Worm (Caenorhabditis elegans) whole organism, L4/young adult: ENCODE measurements around the gene C17B7.3.

Experiments used
- W03F9.2 ChIP-seq: fragments of 150-350 bp; optimal IDR thresholded peaks from 2 replicates; lab custom pipeline; 2014; ENCODE audit warnings: missing biosample characterization, missing genetic modification characterization
- dao-5 ChIP-seq: sonication (generic microtip); optimal IDR thresholded peaks from 2 replicates; lab custom pipeline; 2016; ENCODE audit warnings: missing genotype, missing genetic modification characterization, moderate library complexity, missing compliant biosample characterization
- him-1 ChIP-seq: sonication (generic microtip); optimal IDR thresholded peaks from 2 replicates; lab custom pipeline; 2016; ENCODE audit warnings: missing genotype, missing genetic modification reagents, missing genetic modification characterization, missing compliant biosample characterization

ce11 chrV:3391005-3391404 lies 48.4 kb downstream of the C17B7.3 start:
- TF ChIP-seq W03F9.2 (tag; lab: Kevin White, UChicago) (no peak), him-1 (no peak), dao-5 (tag; lab: Kevin White, UChicago) (no peak)
